Fruit fly (Drosophila melanogaster) whole organism, prepupa: ENCODE results near the gene CG31869.

ENCODE experiments used
- Blimp-1 ChIP-seq: fragments of 200-800 bp; sonication (Bioruptor generic); optimal IDR thresholded peaks from 3 replicates; lab custom pipeline; 2017; ENCODE audit warnings: missing biosample characterization, missing genetic modification characterization, mild to moderate bottlenecking, moderate library complexity, missing genetic modification reagents
- CG10631 ChIP-seq: fragments of 200-800 bp; sonication (Bioruptor generic); optimal IDR thresholded peaks from 2 replicates; lab custom pipeline; 2016; ENCODE audit warnings: missing biosample characterization, missing genetic modification characterization
- CG10669 ChIP-seq: fragments of 200-800 bp; sonication (Bioruptor generic); optimal IDR thresholded peaks from 3 replicates; lab custom pipeline; 2018; ENCODE audit warnings: missing biosample characterization, mild to moderate bottlenecking, missing genetic modification characterization, moderate library complexity
- CG11762 ChIP-seq: fragments of 200-800 bp; sonication (Bioruptor generic); optimal IDR thresholded peaks from 3 replicates; lab custom pipeline; 2016; ENCODE audit warnings: missing biosample characterization, missing genetic modification characterization; ENCODE audit not compliant: insufficient read depth
- CG11902 ChIP-seq: fragments of 200-800 bp; sonication (Bioruptor generic); optimal IDR thresholded peaks from 3 replicates; lab custom pipeline; 2016; ENCODE audit warnings: missing biosample characterization, missing genetic modification characterization
- CG15336 ChIP-seq: fragments of 200-800 bp; sonication (Bioruptor generic); IDR thresholded peaks from 2 replicates; pipeline ENCODE4 v1.3.6; 2022; ENCODE audit warnings: missing biosample characterization, missing genetic modification characterization
- CG1621 ChIP-seq: fragments of 200-800 bp; sonication (Bioruptor generic); optimal IDR thresholded peaks from 3 replicates; lab custom pipeline; 2018; ENCODE audit warnings: missing biosample characterization, mild to moderate bottlenecking, missing genetic modification characterization
- CG3032 ChIP-seq: fragments of 200-800 bp; optimal IDR thresholded peaks from 2 replicates; lab custom pipeline; 2019; ENCODE audit warnings: missing biosample characterization, mild to moderate bottlenecking, missing genetic modification characterization, moderate library complexity
- CG31627 ChIP-seq: fragments of 200-800 bp; sonication (Bioruptor generic); optimal IDR thresholded peaks from 3 replicates; lab custom pipeline; 2016; ENCODE audit warnings: missing biosample characterization, missing genetic modification characterization
- CG32006 ChIP-seq: fragments of 200-800 bp; sonication (Bioruptor generic); optimal IDR thresholded peaks from 3 replicates; lab custom pipeline; 2017; ENCODE audit warnings: missing biosample characterization, mild to moderate bottlenecking, missing genetic modification characterization
- CG3919 ChIP-seq: fragments of 200-800 bp; sonication (Bioruptor generic); optimal IDR thresholded peaks from 3 replicates; lab custom pipeline; 2016; ENCODE audit warnings: missing biosample characterization, missing genetic modification characterization
- CG6163 ChIP-seq: fragments of 200-800 bp; sonication (Bioruptor generic); IDR thresholded peaks from 3 replicates; pipeline ENCODE4 v1.3.6; 2022; ENCODE audit warnings: missing biosample characterization, missing genetic modification characterization
- CG6276 ChIP-seq: fragments of 200-800 bp; sonication (Bioruptor generic); optimal IDR thresholded peaks from 2 replicates; lab custom pipeline; 2017; ENCODE audit warnings: missing biosample characterization, mild to moderate bottlenecking, missing genetic modification characterization
- CG6792 ChIP-seq: fragments of 200-800 bp; sonication (Bioruptor generic); optimal IDR thresholded peaks from 3 replicates; lab custom pipeline; 2016; ENCODE audit warnings: missing biosample characterization, missing genetic modification characterization
- CG6854 ChIP-seq: fragments of 200-800 bp; sonication (Bioruptor generic); optimal IDR thresholded peaks from 2 replicates; lab custom pipeline; 2017; ENCODE audit warnings: missing biosample characterization, mild to moderate bottlenecking, missing genetic modification characterization
- CG7368 ChIP-seq: fragments of 200-800 bp; sonication (Bioruptor generic); optimal IDR thresholded peaks from 3 replicates; lab custom pipeline; 2016; ENCODE audit warnings: missing biosample characterization, missing genetic modification characterization
- CG8119 ChIP-seq: fragments of 200-800 bp; sonication (Bioruptor generic); IDR thresholded peaks from 3 replicates; pipeline ENCODE4 v1.3.6; 2022; ENCODE audit warnings: missing biosample characterization, missing genetic modification characterization
- CG8319 ChIP-seq: fragments of 200-800 bp; sonication (Bioruptor generic); optimal IDR thresholded peaks from 3 replicates; lab custom pipeline; 2016; ENCODE audit warnings: missing biosample characterization, missing genetic modification characterization
- CG8632 ChIP-seq: fragments of 200-800 bp; sonication (Bioruptor generic); optimal IDR thresholded peaks from 3 replicates; lab custom pipeline; 2016; ENCODE audit warnings: missing biosample characterization, missing genetic modification characterization
- CG9139 ChIP-seq: fragments of 200-800 bp; sonication (Bioruptor generic); optimal IDR thresholded peaks from 3 replicates; lab custom pipeline; 2017; ENCODE audit warnings: missing biosample characterization, mild to moderate bottlenecking, missing genetic modification characterization
- Eip75B ChIP-seq: fragments of 200-800 bp; sonication (Bioruptor generic); optimal IDR thresholded peaks from 3 replicates; lab custom pipeline; 2016; ENCODE audit warnings: missing biosample characterization, missing genetic modification characterization
- Eip78C ChIP-seq: fragments of 200-800 bp; sonication (Bioruptor generic); peaks from one replicate; lab custom pipeline; 2016; ENCODE audit warnings: missing biosample characterization, missing genetic modification characterization
- Eip93F ChIP-seq: fragments of 200-800 bp; sonication (Bioruptor generic); optimal IDR thresholded peaks from 2 replicates; lab custom pipeline; 2016; ENCODE audit warnings: missing biosample characterization, mild to moderate bottlenecking, missing genetic modification characterization
- Ets21C ChIP-seq: fragments of 200-800 bp; sonication (Bioruptor generic); optimal IDR thresholded peaks from 3 replicates; lab custom pipeline; 2016; ENCODE audit warnings: missing biosample characterization, missing genetic modification characterization
- Ets96B ChIP-seq: fragments of 200-800 bp; optimal IDR thresholded peaks from 2 replicates; lab custom pipeline; 2019; ENCODE audit warnings: missing biosample characterization, mild to moderate bottlenecking, missing genetic modification characterization, moderate library complexity
- Gug ChIP-seq: fragments of 200-800 bp; sonication (Bioruptor generic); IDR thresholded peaks from 2 replicates; pipeline ENCODE4 v1.3.6; 2022; ENCODE audit warnings: missing biosample characterization, missing genetic modification characterization
- Hr39 ChIP-seq: fragments of 200-800 bp; sonication (Bioruptor generic); optimal IDR thresholded peaks from 2 replicates; lab custom pipeline; 2016; ENCODE audit warnings: missing biosample characterization, missing genetic modification characterization
- Hr4 ChIP-seq: fragments of 200-800 bp; sonication (Bioruptor generic); optimal IDR thresholded peaks from 3 replicates; lab custom pipeline; 2016; ENCODE audit warnings: missing biosample characterization, missing genetic modification characterization
- Lpt ChIP-seq: fragments of 200-800 bp; sonication (Bioruptor generic); optimal IDR thresholded peaks from 3 replicates; lab custom pipeline; 2016; ENCODE audit warnings: missing biosample characterization, missing genetic modification characterization
- OdsH ChIP-seq: fragments of 200-800 bp; sonication (Bioruptor generic); optimal IDR thresholded peaks from 3 replicates; lab custom pipeline; 2016; ENCODE audit warnings: missing biosample characterization, missing genetic modification characterization
- Smox ChIP-seq: fragments of 200-800 bp; sonication (Bioruptor generic); optimal IDR thresholded peaks from 3 replicates; lab custom pipeline; 2016; ENCODE audit warnings: missing biosample characterization, missing genetic modification characterization
- Sox14 ChIP-seq: fragments of 200-800 bp; sonication (Bioruptor generic); optimal IDR thresholded peaks from 3 replicates; lab custom pipeline; 2016; ENCODE audit warnings: missing biosample characterization, missing genetic modification characterization
- Sox15 ChIP-seq: fragments of 200-800 bp; sonication (Bioruptor generic); optimal IDR thresholded peaks from 3 replicates; lab custom pipeline; 2016; ENCODE audit warnings: missing biosample characterization, missing genetic modification characterization
- acj6 ChIP-seq: fragments of 200-800 bp; sonication (Bioruptor generic); optimal IDR thresholded peaks from 3 replicates; lab custom pipeline; 2016; ENCODE audit warnings: missing biosample characterization, missing genetic modification characterization
- cyc ChIP-seq: fragments of 200-800 bp; sonication (Bioruptor generic); optimal IDR thresholded peaks from 3 replicates; lab custom pipeline; 2016; ENCODE audit warnings: missing biosample characterization, missing genetic modification characterization
- dsx ChIP-seq: fragments of 200-800 bp; optimal IDR thresholded peaks from 3 replicates; lab custom pipeline; 2019; ENCODE audit warnings: missing biosample characterization, mild to moderate bottlenecking, missing genetic modification characterization, moderate library complexity; ENCODE audit not compliant: poor library complexity, severe bottlenecking
- eg ChIP-seq: fragments of 200-800 bp; sonication (Bioruptor generic); IDR thresholded peaks from 3 replicates; pipeline ENCODE4 v1.3.6; 2022; ENCODE audit warnings: missing biosample characterization, missing genetic modification characterization
- esn ChIP-seq: fragments of 200-800 bp; sonication (Bioruptor generic); optimal IDR thresholded peaks from 2 replicates; lab custom pipeline; 2016; ENCODE audit warnings: missing biosample characterization, mild to moderate bottlenecking, missing genetic modification characterization, moderate library complexity
- fd59A ChIP-seq: fragments of 200-800 bp; sonication (Bioruptor generic); optimal IDR thresholded peaks from 2 replicates; lab custom pipeline; 2017; ENCODE audit warnings: missing biosample characterization, mild to moderate bottlenecking, missing genetic modification characterization, missing genetic modification reagents
- fd85E ChIP-seq: fragments of 200-800 bp; sonication (Bioruptor generic); optimal IDR thresholded peaks from 3 replicates; lab custom pipeline; 2016; ENCODE audit warnings: missing biosample characterization, missing genetic modification characterization
- fkh ChIP-seq: fragments of 200-800 bp; sonication (Bioruptor generic); optimal IDR thresholded peaks from 3 replicates; lab custom pipeline; 2017; ENCODE audit warnings: missing biosample characterization, mild to moderate bottlenecking, missing genetic modification characterization, moderate library complexity
- lz ChIP-seq: fragments of 200-800 bp; sonication (Bioruptor generic); optimal IDR thresholded peaks from 3 replicates; lab custom pipeline; 2016; ENCODE audit warnings: missing biosample characterization, missing genetic modification characterization
- net ChIP-seq: fragments of 200-800 bp; sonication (Bioruptor generic); optimal IDR thresholded peaks from 3 replicates; lab custom pipeline; 2016; ENCODE audit warnings: missing biosample characterization, missing genetic modification characterization
- salr ChIP-seq, 2 experiments: fragments of 200-800 bp; sonication (Bioruptor generic); optimal IDR thresholded peaks; 3 replicates each; lab custom pipeline; 2016 to 2018; ENCODE audit warnings: missing biosample characterization in 2 of 2, missing genetic modification characterization in 2 of 2, mild to moderate bottlenecking in 1 of 2
- spab ChIP-seq: fragments of 200-800 bp; sonication (Bioruptor generic); optimal IDR thresholded peaks from 2 replicates; lab custom pipeline; 2017; ENCODE audit warnings: missing biosample characterization, mild to moderate bottlenecking, missing genetic modification characterization, missing genetic modification reagents
- ss ChIP-seq, 2 experiments: fragments of 200-800 bp; sonication (Bioruptor generic); optimal IDR thresholded peaks; 2 replicates in 1 of 2; 3 replicates in 1 of 2; lab custom pipeline; 2017 to 2018; ENCODE audit warnings: mild to moderate bottlenecking in 2 of 2, missing biosample characterization in 2 of 2, missing genetic modification characterization in 2 of 2, moderate library complexity in 1 of 2
- topi ChIP-seq: fragments of 200-800 bp; sonication (Bioruptor generic); optimal IDR thresholded peaks from 3 replicates; lab custom pipeline; 2016; ENCODE audit warnings: missing biosample characterization, missing genetic modification characterization
- vri ChIP-seq: fragments of 200-800 bp; sonication (Bioruptor generic); optimal IDR thresholded peaks from 3 replicates; lab custom pipeline; 2016; ENCODE audit warnings: missing biosample characterization, mild to moderate bottlenecking, missing genetic modification characterization

CG31869 gene

dm6 chr2L:10732343-10732808 is 68.5 kb downstream of the CG31869 start, which contains the start of the genes EMC3 and Dpy-30L1:
Gene EMC3 (minus strand): TSS chr2L:10732423.
Gene Dpy-30L1 (plus strand): TSS chr2L:10732653.
- TF ChIP-seq fd85E (GFP tag; lab: Kevin White, UChicago) (no peak), acj6 (GFP tag; lab: Kevin White, UChicago) (no peak), net (GFP tag; lab: Kevin White, UChicago) (no peak), fd59A (GFP tag; lab: Kevin White, UChicago) (no peak), eg (no peak), vri (no peak), CG32006 (no peak), Eip93F (GFP tag; lab: Kevin White, UChicago) (no peak), salr (GFP tag; optimal IDR thresholded peaks at IDR 0.05; lab: Kevin White, UChicago) (no peak), spab (GFP tag; lab: Kevin White, UChicago) (no peak), esn (GFP tag; lab: Kevin White, UChicago) (peak; percentile 66), CG7368 (no peak), CG8119 (GFP tag; lab: Robert Waterston, UW) (no peak; the same call in 2 of the 3 replicates), CG10669 (no peak), CG1621 (tag; lab: Kevin White, UChicago) (no peak), CG11902 (no peak), Blimp-1 (GFP tag; lab: Kevin White, UChicago) (no peak), dsx (GFP tag; lab: Kevin White, UChicago) (no peak), Ets21C (GFP tag; lab: Kevin White, UChicago) (peak; percentile 46), Hr4 (peak; percentile 55), Ets96B (peak; percentile 46), Eip78C (GFP tag; lab: Kevin White, UChicago) (peak; percentile 81), CG9139 (GFP tag; lab: Kevin White, UChicago) (no peak), Lpt (GFP tag; lab: Kevin White, UChicago) (no peak), Gug (GFP tag; lab: Robert Waterston, UW) (no peak), Sox14 (peak; percentile 35), CG6276 (GFP tag; lab: Kevin White, UChicago) (no peak), CG11762 (GFP tag; lab: Kevin White, UChicago) (peak; percentile 19), topi (GFP tag; lab: Kevin White, UChicago) (peak; percentile 50), CG8632 (GFP tag; lab: Kevin White, UChicago) (no peak), CG6854 (GFP tag; lab: Kevin White, UChicago) (no peak), Eip75B (GFP tag; lab: Kevin White, UChicago) (peak; percentile 47), ss (GFP tag; optimal IDR thresholded peaks at IDR 0.05; lab: Kevin White, UChicago) (no peak), Sox15 (GFP tag; lab: Kevin White, UChicago) (no peak), Smox (GFP tag; lab: Kevin White, UChicago) (peak; percentile 35), CG6163 (GFP tag; lab: Robert Waterston, UW) (peak; percentile 17; the same call in 1 of the 3 replicates), fkh (GFP tag; lab: Kevin White, UChicago) (no peak), CG15336 (peak; percentile 31; the same call in 1 of the 2 replicates), CG31627 (GFP tag; lab: Kevin White, UChicago) (peak; percentile 64), lz (GFP tag; lab: Kevin White, UChicago) (peak; percentile 48), cyc (GFP tag; lab: Kevin White, UChicago) (peak; percentile 43), CG8319 (GFP tag; lab: Kevin White, UChicago) (no peak), CG6792 (GFP tag; lab: Kevin White, UChicago) (no peak), Hr39 (GFP tag; lab: Kevin White, UChicago) (peak; percentile 51), CG3032 (tag; lab: Kevin White, UChicago) (peak; percentile 58), CG10631 (GFP tag; lab: Kevin White, UChicago) (no peak), OdsH (GFP tag; lab: Kevin White, UChicago) (no peak), CG3919 (no peak)
